Fruit fly (Drosophila melanogaster) whole organism, prepupa: Measurements from ENCODE around the gene CG9775.

Experiments
- CG10669 ChIP-seq: fragments of 200-800 bp; sonication (Bioruptor generic); optimal IDR thresholded peaks from 3 replicates; lab custom pipeline; 2018; ENCODE audit warnings: missing biosample characterization, mild to moderate bottlenecking, missing genetic modification characterization, moderate library complexity
- CG6792 ChIP-seq: fragments of 200-800 bp; sonication (Bioruptor generic); optimal IDR thresholded peaks from 3 replicates; lab custom pipeline; 2016; ENCODE audit warnings: missing biosample characterization, missing genetic modification characterization
- CG6808 ChIP-seq: fragments of 200-800 bp; sonication (Bioruptor generic); optimal IDR thresholded peaks from 3 replicates; lab custom pipeline; 2017; ENCODE audit warnings: missing biosample characterization, missing genetic modification characterization, mild to moderate bottlenecking, moderate library complexity, missing genetic modification reagents

- TF ChIP-seq CG10669 (GFP tag; lab: Kevin White, UChicago) (no peak), CG6808 (GFP tag; lab: Kevin White, UChicago) (peak; percentile 55), CG6792 (GFP tag; lab: Kevin White, UChicago) (peak; percentile 3)
Observed at dm6 chr3R:4667399-4668201, 26.0 kb upstream of the CG9775 start.
